Worm (Caenorhabditis elegans) whole organism, young adult: ENCODE data around the gene mpz-3.

ENCODE experiments used
- B0035.1 ChIP-seq: sonication (generic microtip); optimal IDR thresholded peaks from 2 replicates; lab custom pipeline; 2016; ENCODE audit warnings: missing genetic modification characterization, mild to moderate bottlenecking, missing compliant biosample characterization, missing genotype, missing genetic modification reagents
- C17E4.6 ChIP-seq: fragments of 200-800 bp; sonication (Bioruptor generic); IDR thresholded peaks from 2 replicates; pipeline ENCODE4 v1.3.6; 2022; ENCODE audit warnings: missing genetic modification reagents, missing genetic modification characterization, missing compliant biosample characterization
- D2030.7 ChIP-seq: fragments of 200-800 bp; sonication (Bioruptor generic); IDR thresholded peaks from 2 replicates; pipeline ENCODE4 v1.3.6; 2022; ENCODE audit warnings: missing genetic modification reagents, missing genetic modification characterization, missing compliant biosample characterization
- F22D6.2 ChIP-seq: sonication (generic microtip); optimal IDR thresholded peaks from 2 replicates; lab custom pipeline; 2016; ENCODE audit warnings: mild to moderate bottlenecking, missing genetic modification characterization, missing compliant biosample characterization
- F23B12.7 ChIP-seq: sonication (generic microtip); optimal IDR thresholded peaks from 2 replicates; lab custom pipeline; 2017; ENCODE audit warnings: missing genetic modification characterization, mild to moderate bottlenecking, missing compliant biosample characterization, antibody characterized with exemption, moderate library complexity; ENCODE audit not compliant: insufficient read depth
- F57C9.4 ChIP-seq: sonication (generic microtip); optimal IDR thresholded peaks from 2 replicates; lab custom pipeline; 2017; ENCODE audit warnings: mild to moderate bottlenecking, missing genetic modification characterization, missing compliant biosample characterization
- K12H6.12 ChIP-seq: fragments of 200-800 bp; sonication (Bioruptor generic); optimal IDR thresholded peaks from 2 replicates; lab custom pipeline; 2018; ENCODE audit warnings: mild to moderate bottlenecking, missing genetic modification characterization, missing compliant biosample characterization
- T07F8.4 ChIP-seq: sonication (generic microtip); optimal IDR thresholded peaks from 2 replicates; lab custom pipeline; 2016; ENCODE audit warnings: mild to moderate bottlenecking, missing genetic modification characterization, moderate library complexity, missing compliant biosample characterization
- T26A5.8 ChIP-seq: sonication (generic microtip); optimal IDR thresholded peaks from 2 replicates; lab custom pipeline; 2016; ENCODE audit warnings: missing genetic modification characterization, missing compliant biosample characterization
- Y95B8A.8 ChIP-seq: fragments of 200-800 bp; sonication (Bioruptor generic); IDR thresholded peaks from 2 replicates; pipeline ENCODE4 v1.3.6; 2022; ENCODE audit warnings: missing genetic modification reagents, missing genetic modification characterization, missing compliant biosample characterization
- akir-1 ChIP-seq: fragments of 200-800 bp; sonication (Bioruptor generic); optimal IDR thresholded peaks from 2 replicates; lab custom pipeline; 2018; ENCODE audit warnings: mild to moderate bottlenecking, missing genetic modification characterization, moderate library complexity, missing compliant biosample characterization
- aptf-2 ChIP-seq: fragments of 200-800 bp; sonication (Bioruptor generic); conservative IDR thresholded peaks from 2 replicates; pipeline ENCODE4 v1.3.6; 2022; ENCODE audit warnings: missing genetic modification reagents, missing genetic modification characterization, missing compliant biosample characterization
- atf-7 ChIP-seq: sonication (generic microtip); optimal IDR thresholded peaks from 2 replicates; lab custom pipeline; 2017; ENCODE audit warnings: mild to moderate bottlenecking, missing genetic modification characterization, missing compliant biosample characterization
- attf-5 ChIP-seq: fragments of 200-800 bp; sonication (Bioruptor generic); optimal IDR thresholded peaks from 2 replicates; lab custom pipeline; 2018; ENCODE audit warnings: mild to moderate bottlenecking, missing genetic modification characterization, missing compliant biosample characterization
- ceh-27 ChIP-seq: fragments of 200-800 bp; sonication (Bioruptor generic); optimal IDR thresholded peaks from 2 replicates; lab custom pipeline; 2018; ENCODE audit warnings: mild to moderate bottlenecking, missing genetic modification characterization, moderate library complexity, missing compliant biosample characterization
- ceh-40 ChIP-seq: fragments of 200-800 bp; sonication (Bioruptor generic); IDR thresholded peaks from 2 replicates; pipeline ENCODE4 v1.3.6; 2022; ENCODE audit warnings: missing genetic modification characterization, missing compliant biosample characterization
- chd-7 ChIP-seq: sonication (generic microtip); optimal IDR thresholded peaks from 2 replicates; lab custom pipeline; 2016; ENCODE audit warnings: mild to moderate bottlenecking, missing genetic modification characterization, moderate library complexity, missing compliant biosample characterization
- die-1 ChIP-seq: sonication (generic microtip); optimal IDR thresholded peaks from 2 replicates; lab custom pipeline; 2016; ENCODE audit warnings: missing genotype, mild to moderate bottlenecking, missing genetic modification characterization, missing compliant biosample characterization
- dpl-1 ChIP-seq: fragments of 150-350 bp; optimal IDR thresholded peaks from 2 replicates; lab custom pipeline; 2014; ENCODE audit warnings: missing biosample characterization, missing genetic modification reagents, missing genetic modification characterization
- efl-1 ChIP-seq: fragments of 150-350 bp; optimal IDR thresholded peaks from 2 replicates; lab custom pipeline; 2014; ENCODE audit warnings: missing biosample characterization, missing genetic modification reagents, missing genetic modification characterization
- egl-44 ChIP-seq: fragments of 200-800 bp; sonication (Bioruptor generic); IDR thresholded peaks from 2 replicates; pipeline ENCODE4 v1.3.6; 2022; ENCODE audit warnings: missing genetic modification reagents, missing genetic modification characterization, missing compliant biosample characterization
- egrh-3 ChIP-seq: fragments of 200-800 bp; sonication (Bioruptor generic); IDR thresholded peaks from 2 replicates; pipeline ENCODE4 v1.3.6; 2022; ENCODE audit warnings: missing genetic modification reagents, missing genetic modification characterization, missing compliant biosample characterization
- gei-17 ChIP-seq: fragments of 200-800 bp; sonication (Bioruptor generic); optimal IDR thresholded peaks from 2 replicates; lab custom pipeline; 2018; ENCODE audit warnings: mild to moderate bottlenecking, missing genetic modification characterization, missing compliant biosample characterization
- hlh-26 ChIP-seq: fragments of 200-800 bp; sonication (Bioruptor generic); conservative IDR thresholded peaks from 2 replicates; pipeline ENCODE4 v1.3.6; 2022; ENCODE audit warnings: missing genetic modification reagents, missing genetic modification characterization, missing compliant biosample characterization
- hmg-1.2 ChIP-seq: fragments of 200-800 bp; sonication (Bioruptor generic); IDR thresholded peaks from 2 replicates; pipeline ENCODE4 v1.3.6; 2022; ENCODE audit warnings: missing genetic modification reagents, missing genetic modification characterization, missing compliant biosample characterization
- hsf-1 ChIP-seq: fragments of 200-800 bp; sonication (Bioruptor generic); IDR thresholded peaks from 2 replicates; pipeline ENCODE4 v1.3.6; 2022; ENCODE audit warnings: missing genetic modification reagents, missing genetic modification characterization, missing compliant biosample characterization
- lin-35 ChIP-seq, 3 experiments: fragments of 150-350 bp in 2 of 3; sonication (generic microtip) in 1 of 3; optimal IDR thresholded peaks; 2 replicates each; lab custom pipeline; 2014 to 2018; ENCODE audit warnings: missing biosample characterization in 3 of 3, missing genetic modification characterization in 3 of 3, missing genetic modification reagents in 3 of 3
- lin-54 ChIP-seq: fragments of 200-800 bp; sonication (Bioruptor generic); optimal IDR thresholded peaks from 2 replicates; lab custom pipeline; 2018; ENCODE audit warnings: mild to moderate bottlenecking, missing genetic modification characterization, missing compliant biosample characterization
- lsl-1 ChIP-seq: fragments of 200-800 bp; sonication (Bioruptor generic); optimal IDR thresholded peaks from 2 replicates; lab custom pipeline; 2018; ENCODE audit warnings: mild to moderate bottlenecking, missing genetic modification characterization, moderate library complexity, missing compliant biosample characterization
- mcd-1 ChIP-seq: fragments of 200-800 bp; sonication (Bioruptor generic); IDR thresholded peaks from 2 replicates; pipeline ENCODE4 v1.3.6; 2022; ENCODE audit warnings: missing genetic modification reagents, missing genetic modification characterization, missing compliant biosample characterization
- mes-4 ChIP-seq: sonication (generic microtip); optimal IDR thresholded peaks from 2 replicates; lab custom pipeline; 2016; ENCODE audit warnings: missing genotype, missing genetic modification characterization, missing compliant biosample characterization
- nhr-27 ChIP-seq: fragments of 200-800 bp; sonication (Bioruptor generic); optimal IDR thresholded peaks from 2 replicates; lab custom pipeline; 2018; ENCODE audit warnings: mild to moderate bottlenecking, missing genetic modification characterization, moderate library complexity, missing compliant biosample characterization
- sea-2 ChIP-seq: fragments of 200-800 bp; sonication (Bioruptor generic); IDR thresholded peaks from 2 replicates; pipeline ENCODE4 v1.3.6; 2022; ENCODE audit warnings: missing genetic modification characterization, missing compliant biosample characterization
- ztf-28 ChIP-seq: fragments of 200-800 bp; sonication (Bioruptor generic); IDR thresholded peaks from 2 replicates; pipeline ENCODE4 v1.3.6; 2022; ENCODE audit warnings: missing genetic modification reagents, missing genetic modification characterization, missing compliant biosample characterization

The mpz-3 gene

DNA sequence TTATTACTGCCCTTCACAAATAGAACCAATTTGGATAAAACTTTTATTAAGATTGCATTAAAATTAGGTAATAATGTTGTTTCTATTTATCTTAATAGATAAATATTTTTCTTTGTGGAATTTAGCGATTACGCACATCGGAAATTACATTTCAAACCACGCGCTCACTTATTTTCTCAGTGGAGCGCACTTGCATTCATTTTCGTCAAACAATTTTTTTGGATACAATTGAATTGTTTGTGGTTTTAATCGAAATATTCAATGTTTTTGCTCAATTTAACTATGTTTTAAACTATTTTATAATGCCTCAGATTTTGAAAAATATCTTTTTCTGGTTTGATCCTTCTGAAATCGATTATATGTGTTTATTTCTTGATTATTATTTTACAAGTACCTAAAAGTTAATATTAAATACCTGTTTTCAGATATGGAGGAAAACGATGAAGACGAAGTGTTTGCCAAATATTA is 29.2 kb downstream of the mpz-3 start, which contains the start of gene utp-20:
Gene utp-20 (plus strand): TSS at position 418 of the 468 bp plus-strand sequence.
- TF ChIP-seq lin-54 (GFP tag; lab: Kevin White, UChicago) (peak; percentile 83), ceh-40 (no peak), F23B12.7 (tag; lab: Kevin White, UChicago) (peak; percentile 95), dpl-1 (GFP tag; lab: Kevin White, UChicago) (peak; percentile 59), efl-1 (GFP tag; lab: Kevin White, UChicago) (peak; percentile 70), F22D6.2 (no peak), lsl-1 (peak; percentile 28), D2030.7 (GFP tag; lab: Robert Waterston, UW) (no peak), mcd-1 (GFP tag; lab: Robert Waterston, UW) (peak; percentile 93), T26A5.8 (tag; lab: Kevin White, UChicago) (no peak), lin-35 (GFP tag; optimal IDR thresholded peaks at IDR 0.05; lab: Kevin White, UChicago) (peak in 1 of 3 experiments; percentile 79)

DNA sequence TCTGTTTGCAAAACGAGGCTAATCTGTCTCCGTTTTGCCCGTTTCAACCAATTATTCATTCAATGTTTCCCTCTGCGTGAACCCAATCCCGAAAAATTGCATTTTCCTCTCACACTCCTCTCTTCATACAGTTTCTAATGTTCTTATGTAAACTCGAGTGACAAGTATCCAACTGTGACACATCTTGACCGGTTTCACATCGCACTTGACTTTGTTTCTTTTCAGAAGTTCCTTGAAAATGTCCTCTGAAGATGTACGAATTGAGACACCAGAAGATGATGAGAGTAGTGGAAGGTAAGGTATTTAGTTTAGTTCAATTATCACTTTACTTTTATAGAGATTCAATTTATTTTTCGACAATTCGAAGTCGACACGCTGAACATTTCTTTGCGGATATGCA is 33.3 kb downstream of the mpz-3 start, which contains the start of gene abcx-1:
Gene abcx-1 (plus strand): TSS at position 224 of the 400 bp plus-strand sequence.
- TF ChIP-seq T07F8.4 (tag; lab: Kevin White, UChicago) (no peak), ceh-40 (no peak), hsf-1 (GFP tag; lab: Robert Waterston, UW) (no peak), F57C9.4 (tag; lab: Kevin White, UChicago) (no peak), nhr-27 (tag; lab: Kevin White, UChicago) (no peak), Y95B8A.8 (GFP tag; lab: Robert Waterston, UW) (no peak), aptf-2 (GFP tag; lab: Robert Waterston, UW) (no peak), die-1 (tag; lab: Kevin White, UChicago) (no peak), chd-7 (tag; lab: Kevin White, UChicago) (no peak), gei-17 (no peak), hmg-1.2 (GFP tag; lab: Robert Waterston, UW) (no peak), ceh-27 (GFP tag; lab: Kevin White, UChicago) (no peak)

DNA sequence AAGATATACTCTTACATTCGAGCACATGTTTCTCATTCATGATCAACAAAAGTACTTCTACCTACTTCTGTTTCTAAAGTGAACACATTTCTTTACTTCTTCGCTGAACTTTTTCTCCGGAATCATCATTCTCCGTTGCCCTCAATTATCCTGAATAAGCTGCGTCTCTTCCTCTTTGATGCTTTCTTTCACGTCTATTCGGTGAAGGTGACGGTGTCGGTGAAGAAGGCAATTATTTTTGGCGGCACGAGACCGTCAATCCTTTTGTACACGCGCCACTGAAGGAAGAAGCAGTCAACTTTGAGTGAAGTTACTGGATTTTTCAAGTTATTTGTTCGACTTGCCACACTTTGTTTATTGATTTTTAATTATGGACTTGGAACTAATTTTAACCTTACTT is 33.7 kb downstream of the mpz-3 start, which contains the start of gene abch-1:
Gene abch-1 (minus strand): TSS at position 101 of the 400 bp plus-strand sequence.
- TF ChIP-seq D2030.7 (GFP tag; lab: Robert Waterston, UW) = no peak
- TF ChIP-seq atf-7 (tag; lab: Kevin White, UChicago) = no peak
- no peak for TF ChIP-seq K12H6.12 (tag; lab: Kevin White, UChicago)
- TF ChIP-seq sea-2 (GFP tag; lab: Robert Waterston, UW) = no peak
- TF ChIP-seq egrh-3 (GFP tag; lab: Robert Waterston, UW) = no peak
- TF ChIP-seq egl-44 = no peak
- no peak for TF ChIP-seq B0035.1 (tag; lab: Kevin White, UChicago)
- TF ChIP-seq C17E4.6 (GFP tag; lab: Robert Waterston, UW) = no peak
- TF ChIP-seq akir-1 (GFP tag; lab: Kevin White, UChicago) = no peak

DNA sequence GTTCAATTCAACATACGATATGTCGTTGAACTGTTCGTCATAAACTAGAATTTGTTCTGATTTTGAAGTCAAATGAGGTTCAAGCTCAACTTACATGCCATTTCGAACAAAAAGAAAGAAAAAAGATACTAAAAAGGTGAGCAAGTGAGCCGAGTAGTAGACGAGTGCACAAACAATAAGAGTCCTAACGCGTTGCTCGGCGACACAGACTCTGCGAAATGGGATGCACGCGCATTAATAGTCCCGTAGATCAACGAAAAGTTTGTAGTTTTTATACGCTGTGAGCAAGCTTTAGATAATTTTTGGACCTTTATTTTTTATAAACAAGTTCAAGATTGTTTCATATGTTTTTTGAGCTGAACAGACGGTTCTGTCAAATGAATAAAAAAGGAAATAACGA is 36.6 kb downstream of the mpz-3 start, which contains the start of gene C56E6.4:
Gene C56E6.4 (minus strand): TSS at position 101 of the 400 bp plus-strand sequence.
- TF ChIP-seq mes-4 (no peak), hlh-26 (GFP tag; lab: Robert Waterston, UW) (no peak), attf-5 (GFP tag; lab: Kevin White, UChicago) (no peak), ztf-28 (GFP tag; lab: Robert Waterston, UW) (no peak), ceh-27 (GFP tag; lab: Kevin White, UChicago) (no peak)
- TF ChIP-seq, all 124 proteins: peak for 0
